Worm (Caenorhabditis elegans) whole organism, L1 larva: Measurements from ENCODE around the gene lmp-1.

Source experiments
- aly-2 ChIP-seq: fragments of 150-350 bp; optimal IDR thresholded peaks from 2 replicates; lab custom pipeline; 2014; ENCODE audit warnings: missing biosample characterization, missing genetic modification characterization
- ama-1 ChIP-seq: fragments of 150-350 bp; optimal IDR thresholded peaks from 2 replicates; lab custom pipeline; 2014
- ets-5 ChIP-seq: fragments of 200-800 bp; sonication (Bioruptor generic); IDR thresholded peaks from 2 replicates; pipeline ENCODE4 v1.3.6; 2022; ENCODE audit warnings: missing genetic modification characterization, missing compliant biosample characterization
- fos-1 ChIP-seq: fragments of 150-350 bp; optimal IDR thresholded peaks from 2 replicates; lab custom pipeline; 2014; ENCODE audit warnings: missing biosample characterization, missing genetic modification characterization
- lin-13 ChIP-seq: fragments of 150-350 bp; optimal IDR thresholded peaks from 2 replicates; lab custom pipeline; 2014; ENCODE audit warnings: missing biosample characterization, missing genetic modification reagents, missing genetic modification characterization
- lin-15B ChIP-seq: fragments of 150-350 bp; sonication (generic microtip); optimal IDR thresholded peaks from 3 replicates; lab custom pipeline; 2014; ENCODE audit warnings: missing biosample characterization, missing genetic modification characterization
- nhr-71 ChIP-seq: sonication (generic microtip); optimal IDR thresholded peaks from 2 replicates; lab custom pipeline; 2016; ENCODE audit warnings: mild to moderate bottlenecking, missing genetic modification characterization, moderate library complexity, missing compliant biosample characterization
- nhr-77 ChIP-seq: fragments of 150-350 bp; optimal IDR thresholded peaks from 2 replicates; lab custom pipeline; 2014; ENCODE audit warnings: missing biosample characterization, missing genetic modification characterization
- sox-4 ChIP-seq: sonication (generic microtip); optimal IDR thresholded peaks from 2 replicates; lab custom pipeline; 2016; ENCODE audit warnings: missing genetic modification characterization, missing compliant biosample characterization
- unc-86 ChIP-seq: sonication (generic microtip); optimal IDR thresholded peaks from 2 replicates; lab custom pipeline; 2016; ENCODE audit warnings: missing genetic modification characterization, missing compliant biosample characterization

- TF ChIP-seq nhr-71: no peak
- no peak for TF ChIP-seq sox-4 (tag; lab: Kevin White, UChicago)
- no peak for TF ChIP-seq aly-2 (tag; lab: Kevin White, UChicago)
- no peak for TF ChIP-seq fos-1 (tag; lab: Kevin White, UChicago)
- no peak for TF ChIP-seq lin-13 (GFP tag; lab: Kevin White, UChicago)
- no peak for TF ChIP-seq lin-15B (tag; lab: Kevin White, UChicago)
- TF ChIP-seq ama-1: no peak
- no peak for TF ChIP-seq nhr-77 (tag; lab: Kevin White, UChicago)
- TF ChIP-seq unc-86 (tag; lab: Kevin White, UChicago): no peak
- no peak for TF ChIP-seq ets-5 (GFP tag; lab: Robert Waterston, UW)
These were observed 43.5 kb downstream of the lmp-1 start, which contains the start of gene col-171 for ce11 chrX:6333998-6334397.
